Fruit fly (Drosophila melanogaster) whole organism, prepupa: ENCODE results near the gene ro.

Experiments
- CG10631 ChIP-seq: fragments of 200-800 bp; sonication (Bioruptor generic); optimal IDR thresholded peaks from 2 replicates; lab custom pipeline; 2016; ENCODE audit warnings: missing biosample characterization, missing genetic modification characterization
- CG10669 ChIP-seq: fragments of 200-800 bp; sonication (Bioruptor generic); optimal IDR thresholded peaks from 3 replicates; lab custom pipeline; 2018; ENCODE audit warnings: missing biosample characterization, mild to moderate bottlenecking, missing genetic modification characterization, moderate library complexity
- CG11762 ChIP-seq: fragments of 200-800 bp; sonication (Bioruptor generic); optimal IDR thresholded peaks from 3 replicates; lab custom pipeline; 2016; ENCODE audit warnings: missing biosample characterization, missing genetic modification characterization; ENCODE audit not compliant: insufficient read depth
- CG15336 ChIP-seq: fragments of 200-800 bp; sonication (Bioruptor generic); IDR thresholded peaks from 2 replicates; pipeline ENCODE4 v1.3.6; 2022; ENCODE audit warnings: missing biosample characterization, missing genetic modification characterization
- CG1621 ChIP-seq: fragments of 200-800 bp; sonication (Bioruptor generic); optimal IDR thresholded peaks from 3 replicates; lab custom pipeline; 2018; ENCODE audit warnings: missing biosample characterization, mild to moderate bottlenecking, missing genetic modification characterization
- CG3032 ChIP-seq: fragments of 200-800 bp; optimal IDR thresholded peaks from 2 replicates; lab custom pipeline; 2019; ENCODE audit warnings: missing biosample characterization, mild to moderate bottlenecking, missing genetic modification characterization, moderate library complexity
- CG31627 ChIP-seq: fragments of 200-800 bp; sonication (Bioruptor generic); optimal IDR thresholded peaks from 3 replicates; lab custom pipeline; 2016; ENCODE audit warnings: missing biosample characterization, missing genetic modification characterization
- CG32006 ChIP-seq: fragments of 200-800 bp; sonication (Bioruptor generic); optimal IDR thresholded peaks from 3 replicates; lab custom pipeline; 2017; ENCODE audit warnings: missing biosample characterization, mild to moderate bottlenecking, missing genetic modification characterization
- CG34406 ChIP-seq: fragments of 200-800 bp; sonication (Bioruptor generic); optimal IDR thresholded peaks from 3 replicates; lab custom pipeline; 2016; ENCODE audit warnings: missing biosample characterization, missing genetic modification characterization
- CG3919 ChIP-seq: fragments of 200-800 bp; sonication (Bioruptor generic); optimal IDR thresholded peaks from 3 replicates; lab custom pipeline; 2016; ENCODE audit warnings: missing biosample characterization, missing genetic modification characterization
- CG4318 ChIP-seq: fragments of 200-800 bp; sonication (Bioruptor generic); optimal IDR thresholded peaks from 3 replicates; lab custom pipeline; 2017; ENCODE audit warnings: missing biosample characterization, mild to moderate bottlenecking, missing genetic modification characterization
- CG6163 ChIP-seq: fragments of 200-800 bp; sonication (Bioruptor generic); IDR thresholded peaks from 3 replicates; pipeline ENCODE4 v1.3.6; 2022; ENCODE audit warnings: missing biosample characterization, missing genetic modification characterization
- CG6276 ChIP-seq: fragments of 200-800 bp; sonication (Bioruptor generic); optimal IDR thresholded peaks from 2 replicates; lab custom pipeline; 2017; ENCODE audit warnings: missing biosample characterization, mild to moderate bottlenecking, missing genetic modification characterization
- CG6792 ChIP-seq: fragments of 200-800 bp; sonication (Bioruptor generic); optimal IDR thresholded peaks from 3 replicates; lab custom pipeline; 2016; ENCODE audit warnings: missing biosample characterization, missing genetic modification characterization
- CG6808 ChIP-seq: fragments of 200-800 bp; sonication (Bioruptor generic); optimal IDR thresholded peaks from 3 replicates; lab custom pipeline; 2017; ENCODE audit warnings: missing biosample characterization, missing genetic modification characterization, mild to moderate bottlenecking, moderate library complexity, missing genetic modification reagents
- CG6854 ChIP-seq: fragments of 200-800 bp; sonication (Bioruptor generic); optimal IDR thresholded peaks from 2 replicates; lab custom pipeline; 2017; ENCODE audit warnings: missing biosample characterization, mild to moderate bottlenecking, missing genetic modification characterization
- CG8119 ChIP-seq: fragments of 200-800 bp; sonication (Bioruptor generic); IDR thresholded peaks from 3 replicates; pipeline ENCODE4 v1.3.6; 2022; ENCODE audit warnings: missing biosample characterization, missing genetic modification characterization
- CG8319 ChIP-seq: fragments of 200-800 bp; sonication (Bioruptor generic); optimal IDR thresholded peaks from 3 replicates; lab custom pipeline; 2016; ENCODE audit warnings: missing biosample characterization, missing genetic modification characterization
- CG9139 ChIP-seq: fragments of 200-800 bp; sonication (Bioruptor generic); optimal IDR thresholded peaks from 3 replicates; lab custom pipeline; 2017; ENCODE audit warnings: missing biosample characterization, mild to moderate bottlenecking, missing genetic modification characterization
- Eip75B ChIP-seq: fragments of 200-800 bp; sonication (Bioruptor generic); optimal IDR thresholded peaks from 3 replicates; lab custom pipeline; 2016; ENCODE audit warnings: missing biosample characterization, missing genetic modification characterization
- Eip78C ChIP-seq: fragments of 200-800 bp; sonication (Bioruptor generic); peaks from one replicate; lab custom pipeline; 2016; ENCODE audit warnings: missing biosample characterization, missing genetic modification characterization
- Ets21C ChIP-seq: fragments of 200-800 bp; sonication (Bioruptor generic); optimal IDR thresholded peaks from 3 replicates; lab custom pipeline; 2016; ENCODE audit warnings: missing biosample characterization, missing genetic modification characterization
- Ets96B ChIP-seq: fragments of 200-800 bp; optimal IDR thresholded peaks from 2 replicates; lab custom pipeline; 2019; ENCODE audit warnings: missing biosample characterization, mild to moderate bottlenecking, missing genetic modification characterization, moderate library complexity
- Gug ChIP-seq: fragments of 200-800 bp; sonication (Bioruptor generic); IDR thresholded peaks from 2 replicates; pipeline ENCODE4 v1.3.6; 2022; ENCODE audit warnings: missing biosample characterization, missing genetic modification characterization
- Hr39 ChIP-seq: fragments of 200-800 bp; sonication (Bioruptor generic); optimal IDR thresholded peaks from 2 replicates; lab custom pipeline; 2016; ENCODE audit warnings: missing biosample characterization, missing genetic modification characterization
- Hr4 ChIP-seq: fragments of 200-800 bp; sonication (Bioruptor generic); optimal IDR thresholded peaks from 3 replicates; lab custom pipeline; 2016; ENCODE audit warnings: missing biosample characterization, missing genetic modification characterization
- Lpt ChIP-seq: fragments of 200-800 bp; sonication (Bioruptor generic); optimal IDR thresholded peaks from 3 replicates; lab custom pipeline; 2016; ENCODE audit warnings: missing biosample characterization, missing genetic modification characterization
- Met ChIP-seq: fragments of 200-800 bp; sonication (Bioruptor generic); optimal IDR thresholded peaks from 3 replicates; lab custom pipeline; 2016; ENCODE audit warnings: missing biosample characterization, missing genetic modification characterization
- OdsH ChIP-seq: fragments of 200-800 bp; sonication (Bioruptor generic); optimal IDR thresholded peaks from 3 replicates; lab custom pipeline; 2016; ENCODE audit warnings: missing biosample characterization, missing genetic modification characterization
- Smox ChIP-seq: fragments of 200-800 bp; sonication (Bioruptor generic); optimal IDR thresholded peaks from 3 replicates; lab custom pipeline; 2016; ENCODE audit warnings: missing biosample characterization, missing genetic modification characterization
- Sox102F ChIP-seq: fragments of 200-800 bp; sonication (Bioruptor generic); optimal IDR thresholded peaks from 2 replicates; lab custom pipeline; 2016; ENCODE audit warnings: missing biosample characterization, mild to moderate bottlenecking, missing genetic modification characterization
- Sox14 ChIP-seq: fragments of 200-800 bp; sonication (Bioruptor generic); optimal IDR thresholded peaks from 3 replicates; lab custom pipeline; 2016; ENCODE audit warnings: missing biosample characterization, missing genetic modification characterization
- Sox15 ChIP-seq: fragments of 200-800 bp; sonication (Bioruptor generic); optimal IDR thresholded peaks from 3 replicates; lab custom pipeline; 2016; ENCODE audit warnings: missing biosample characterization, missing genetic modification characterization
- achi ChIP-seq: fragments of 200-800 bp; sonication (Bioruptor generic); optimal IDR thresholded peaks from 3 replicates; lab custom pipeline; 2016; ENCODE audit warnings: missing biosample characterization, missing genetic modification characterization
- acj6 ChIP-seq: fragments of 200-800 bp; sonication (Bioruptor generic); optimal IDR thresholded peaks from 3 replicates; lab custom pipeline; 2016; ENCODE audit warnings: missing biosample characterization, missing genetic modification characterization
- cyc ChIP-seq: fragments of 200-800 bp; sonication (Bioruptor generic); optimal IDR thresholded peaks from 3 replicates; lab custom pipeline; 2016; ENCODE audit warnings: missing biosample characterization, missing genetic modification characterization
- dac ChIP-seq: fragments of 200-800 bp; sonication (Bioruptor generic); optimal IDR thresholded peaks from 2 replicates; lab custom pipeline; 2017; ENCODE audit warnings: missing biosample characterization, mild to moderate bottlenecking, missing genetic modification characterization
- dsx ChIP-seq: fragments of 200-800 bp; optimal IDR thresholded peaks from 3 replicates; lab custom pipeline; 2019; ENCODE audit warnings: missing biosample characterization, mild to moderate bottlenecking, missing genetic modification characterization, moderate library complexity; ENCODE audit not compliant: poor library complexity, severe bottlenecking
- esn ChIP-seq: fragments of 200-800 bp; sonication (Bioruptor generic); optimal IDR thresholded peaks from 2 replicates; lab custom pipeline; 2016; ENCODE audit warnings: missing biosample characterization, mild to moderate bottlenecking, missing genetic modification characterization, moderate library complexity
- fkh ChIP-seq: fragments of 200-800 bp; sonication (Bioruptor generic); optimal IDR thresholded peaks from 3 replicates; lab custom pipeline; 2017; ENCODE audit warnings: missing biosample characterization, mild to moderate bottlenecking, missing genetic modification characterization, moderate library complexity
- lz ChIP-seq: fragments of 200-800 bp; sonication (Bioruptor generic); optimal IDR thresholded peaks from 3 replicates; lab custom pipeline; 2016; ENCODE audit warnings: missing biosample characterization, missing genetic modification characterization
- net ChIP-seq: fragments of 200-800 bp; sonication (Bioruptor generic); optimal IDR thresholded peaks from 3 replicates; lab custom pipeline; 2016; ENCODE audit warnings: missing biosample characterization, missing genetic modification characterization
- pdm3 ChIP-seq: fragments of 200-800 bp; sonication (Bioruptor generic); optimal IDR thresholded peaks from 3 replicates; lab custom pipeline; 2016; ENCODE audit warnings: missing biosample characterization, missing genetic modification characterization
- salr ChIP-seq, 2 experiments: fragments of 200-800 bp; sonication (Bioruptor generic); optimal IDR thresholded peaks; 3 replicates each; lab custom pipeline; 2016 to 2018; ENCODE audit warnings: missing biosample characterization in 2 of 2, missing genetic modification characterization in 2 of 2, mild to moderate bottlenecking in 1 of 2
- spab ChIP-seq: fragments of 200-800 bp; sonication (Bioruptor generic); optimal IDR thresholded peaks from 2 replicates; lab custom pipeline; 2017; ENCODE audit warnings: missing biosample characterization, mild to moderate bottlenecking, missing genetic modification characterization, missing genetic modification reagents
- svp ChIP-seq: fragments of 200-800 bp; sonication (Bioruptor generic); peaks from one replicate; lab custom pipeline; 2016; ENCODE audit warnings: missing biosample characterization, missing genetic modification characterization
- topi ChIP-seq: fragments of 200-800 bp; sonication (Bioruptor generic); optimal IDR thresholded peaks from 3 replicates; lab custom pipeline; 2016; ENCODE audit warnings: missing biosample characterization, missing genetic modification characterization
- vri ChIP-seq: fragments of 200-800 bp; sonication (Bioruptor generic); optimal IDR thresholded peaks from 3 replicates; lab custom pipeline; 2016; ENCODE audit warnings: missing biosample characterization, mild to moderate bottlenecking, missing genetic modification characterization

Gene ro

dm6 chr3R:26890088-26890487 is 9.1 kb upstream of the ro start (continued):
- peak; percentile 38 for TF ChIP-seq net (GFP tag; lab: Kevin White, UChicago)
- TF ChIP-seq CG6792 = no peak
- TF ChIP-seq CG1621 (tag; lab: Kevin White, UChicago) = no peak
- TF ChIP-seq CG10669 (GFP tag; lab: Kevin White, UChicago) = no peak
- no peak for TF ChIP-seq CG6808 (GFP tag; lab: Kevin White, UChicago)
- no peak for TF ChIP-seq CG8319 (GFP tag; lab: Kevin White, UChicago)
- peak; percentile 31; the same call in 1 of the 2 replicates for TF ChIP-seq Gug (GFP tag; lab: Robert Waterston, UW)
- TF ChIP-seq Sox15 (GFP tag; lab: Kevin White, UChicago) = no peak
- no peak for TF ChIP-seq CG6854
- TF ChIP-seq CG10631 = peak; percentile 14
- TF ChIP-seq fkh (GFP tag; lab: Kevin White, UChicago) = no peak
- TF ChIP-seq CG4318 (GFP tag; lab: Kevin White, UChicago) = no peak
- peak; percentile 34 for TF ChIP-seq CG3919 (GFP tag; lab: Kevin White, UChicago)
- TF ChIP-seq Sox14 (GFP tag; lab: Kevin White, UChicago) = peak; percentile 6
- peak; percentile 6 for TF ChIP-seq spab (GFP tag; lab: Kevin White, UChicago)
- no peak for TF ChIP-seq CG3032 (tag; lab: Kevin White, UChicago)
- TF ChIP-seq salr (GFP tag; optimal IDR thresholded peaks at IDR 0.05; lab: Kevin White, UChicago) = no peak
- TF ChIP-seq CG6276 (GFP tag; lab: Kevin White, UChicago) = peak; percentile 35
- peak; percentile 35 for TF ChIP-seq OdsH
- no peak for TF ChIP-seq Ets96B
- peak; percentile 1 for TF ChIP-seq cyc (GFP tag; lab: Kevin White, UChicago)
- TF ChIP-seq achi (GFP tag; lab: Kevin White, UChicago) = peak; percentile 40
- no peak for TF ChIP-seq Eip75B
- no peak for TF ChIP-seq dac (GFP tag; lab: Kevin White, UChicago)
- TF ChIP-seq Lpt = no peak
- TF ChIP-seq Eip78C = peak; percentile 67
- TF ChIP-seq CG11762 (GFP tag; lab: Kevin White, UChicago) = no peak
- no peak for TF ChIP-seq CG9139
- 0 out of 3 replicates have a peak, but pooled peaks have one; percentile 46 for TF ChIP-seq CG6163 (GFP tag; lab: Robert Waterston, UW)
- TF ChIP-seq Hr39 (GFP tag; lab: Kevin White, UChicago) = no peak
- peak; percentile 49 for TF ChIP-seq Hr4 (GFP tag; lab: Kevin White, UChicago)
- TF ChIP-seq topi (GFP tag; lab: Kevin White, UChicago) = peak; percentile 9
- no peak for TF ChIP-seq Sox102F

dm6 chr3R:26888086-26888724 is 7.2 kb upstream of the ro start:
- peak; percentile 5 for TF ChIP-seq acj6
- TF ChIP-seq CG15336 (GFP tag; lab: Robert Waterston, UW) = peak; percentile 41; the same call in 1 of the 2 replicates
- TF ChIP-seq esn (GFP tag; lab: Kevin White, UChicago) = peak; percentile 66
- peak; percentile 62 for TF ChIP-seq topi (GFP tag; lab: Kevin White, UChicago)
- TF ChIP-seq Sox14 (GFP tag; lab: Kevin White, UChicago) = peak; percentile 12
- TF ChIP-seq CG6792 = peak; percentile 28
- TF ChIP-seq Eip75B = no peak
- peak; percentile 41 for TF ChIP-seq lz (GFP tag; lab: Kevin White, UChicago)
- no peak for TF ChIP-seq dsx (GFP tag; lab: Kevin White, UChicago)
- peak; percentile 45 for TF ChIP-seq CG32006 (GFP tag; lab: Kevin White, UChicago)
- no peak for TF ChIP-seq OdsH
- TF ChIP-seq CG31627 (GFP tag; lab: Kevin White, UChicago) = peak; percentile 57
- no peak for TF ChIP-seq CG6808 (GFP tag; lab: Kevin White, UChicago)
- peak; percentile 30 for TF ChIP-seq Sox102F
- TF ChIP-seq CG6276 (GFP tag; lab: Kevin White, UChicago) = no peak
- TF ChIP-seq CG6854 = no peak
- peak; percentile 86 for TF ChIP-seq Eip78C
- TF ChIP-seq Hr39 (GFP tag; lab: Kevin White, UChicago) = peak; percentile 54
- peak; percentile 13 for TF ChIP-seq fkh (GFP tag; lab: Kevin White, UChicago)
- TF ChIP-seq Smox (GFP tag; lab: Kevin White, UChicago) = peak; percentile 52
- TF ChIP-seq svp (GFP tag; lab: Kevin White, UChicago) = peak; percentile 88
- peak; percentile 13 for TF ChIP-seq pdm3 (GFP tag; lab: Kevin White, UChicago)
- TF ChIP-seq Met (GFP tag; lab: Kevin White, UChicago) = peak; percentile 62
- peak; percentile 25; the same call in 1 of the 3 replicates for TF ChIP-seq CG8119
- TF ChIP-seq Ets21C (GFP tag; lab: Kevin White, UChicago) = peak; percentile 29
- peak; percentile 50 for TF ChIP-seq Hr4 (GFP tag; lab: Kevin White, UChicago)
- TF ChIP-seq CG34406 (GFP tag; lab: Kevin White, UChicago) = peak; percentile 0
- TF ChIP-seq vri (GFP tag; lab: Kevin White, UChicago) = peak; percentile 50
